Worm (Caenorhabditis elegans): Measurements from ENCODE around the gene M03A1.8.
A peak's percentile ranks its signal among the peaks of the same experiment; 100 is the strongest.

Gene M03A1.8

ce11 chrII:4519976-4520594 is 40.1 kb upstream of the M03A1.8 start:
- no peak for TF ChIP-seq sma-9 (GFP tag; optimal IDR thresholded peaks at IDR 0.05)
- TF ChIP-seq sma-9 (tag; optimal IDR thresholded peaks at IDR 0.05), result no peak
- TF ChIP-seq F13H6.1 (tag; optimal IDR thresholded peaks at IDR 0.05), result peak; percentile 32
- no peak for TF ChIP-seq nhr-6 (tag; optimal IDR thresholded peaks at IDR 0.05)
- no peak for TF ChIP-seq unc-39 (tag; optimal IDR thresholded peaks at IDR 0.05)
- TF ChIP-seq nhr-11 (tag; optimal IDR thresholded peaks at IDR 0.05), result no peak
- TF ChIP-seq unc-55 (GFP tag; optimal IDR thresholded peaks at IDR 0.05), result no peak
- no peak for TF ChIP-seq lin-11 (tag; optimal IDR thresholded peaks at IDR 0.05)
- no peak for TF ChIP-seq ceh-16 (tag; optimal IDR thresholded peaks at IDR 0.05)
- no peak for TF ChIP-seq elt-1 (tag; optimal IDR thresholded peaks at IDR 0.05)
- no peak for TF ChIP-seq nhr-21 (tag; optimal IDR thresholded peaks at IDR 0.05)
- TF ChIP-seq fos-1 (tag; optimal IDR thresholded peaks at IDR 0.05), result no peak
- TF ChIP-seq ama-1 (optimal IDR thresholded peaks at IDR 0.05), result no peak
- peak in 1 of 2 experiments; percentile 45 for TF ChIP-seq lsy-2 (tag; optimal IDR thresholded peaks at IDR 0.05)
- no peak for TF ChIP-seq gmeb-1 (tag; optimal IDR thresholded peaks at IDR 0.05)
- TF ChIP-seq mab-5 (tag; optimal IDR thresholded peaks at IDR 0.05), result no peak
- no peak for TF ChIP-seq nhr-129 (tag; optimal IDR thresholded peaks at IDR 0.05)

ce11 chrII:4523122-4523672 is 36.9 kb upstream of the M03A1.8 start, which contains the start of the genes B0304.4 and B0304.2:
Gene B0304.4 (minus strand): TSS chrII:4523222.
Gene B0304.2 (plus strand): TSS chrII:4523622.
- TF ChIP-seq nhr-10 (tag; optimal IDR thresholded peaks at IDR 0.05) (no peak), dmd-4 (tag; optimal IDR thresholded peaks at IDR 0.05) (no peak), nhr-11 (tag; optimal IDR thresholded peaks at IDR 0.05) (no peak), egl-27 (tag; optimal IDR thresholded peaks at IDR 0.05) (no peak), nhr-6 (tag; optimal IDR thresholded peaks at IDR 0.05) (no peak)

DNA sequence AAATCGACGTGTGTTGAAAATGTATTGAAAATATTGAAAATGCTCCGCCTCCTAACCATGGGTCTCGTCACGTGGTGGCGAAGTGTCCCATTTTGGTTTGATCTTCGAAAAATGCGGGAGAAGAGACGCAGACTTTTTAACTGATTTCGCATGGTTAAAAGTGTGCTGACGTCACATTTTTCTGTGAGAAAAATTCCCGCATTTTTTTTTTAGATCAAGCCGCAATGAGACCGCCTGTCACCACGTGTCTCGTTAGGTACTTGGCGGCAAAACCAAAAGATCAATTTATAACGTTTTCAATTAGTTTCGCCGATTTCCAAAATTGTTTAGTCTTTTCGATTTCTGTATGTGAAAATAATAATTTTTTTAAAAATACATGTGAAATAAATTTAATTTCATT is 35.0 kb upstream of the M03A1.8 start:
- no peak for TF ChIP-seq nhr-10 (tag; optimal IDR thresholded peaks at IDR 0.05)
- no peak for TF ChIP-seq unc-62 (GFP tag; optimal IDR thresholded peaks at IDR 0.05)
- TF ChIP-seq F13H6.1 (tag; optimal IDR thresholded peaks at IDR 0.05), result no peak
- no peak for TF ChIP-seq nhr-237 (tag; optimal IDR thresholded peaks at IDR 0.05)
- no peak for TF ChIP-seq lin-39 (tag; optimal IDR thresholded peaks at IDR 0.05)
- no peak for TF ChIP-seq nhr-21 (tag; optimal IDR thresholded peaks at IDR 0.05)
- no peak for TF ChIP-seq C34F6.9 (tag; optimal IDR thresholded peaks at IDR 0.05)
- TF ChIP-seq nhr-129 (tag; optimal IDR thresholded peaks at IDR 0.05), result no peak
- TF ChIP-seq lin-11 (tag; optimal IDR thresholded peaks at IDR 0.05), result no peak
- TF ChIP-seq zag-1 (tag; optimal IDR thresholded peaks at IDR 0.05), result no peak
- TF ChIP-seq unc-39 (tag; optimal IDR thresholded peaks at IDR 0.05), result no peak
- no peak for TF ChIP-seq ZK546.5 (tag; optimal IDR thresholded peaks at IDR 0.05)
- no peak for TF ChIP-seq sma-3 (GFP tag; optimal IDR thresholded peaks at IDR 0.05)

DNA sequence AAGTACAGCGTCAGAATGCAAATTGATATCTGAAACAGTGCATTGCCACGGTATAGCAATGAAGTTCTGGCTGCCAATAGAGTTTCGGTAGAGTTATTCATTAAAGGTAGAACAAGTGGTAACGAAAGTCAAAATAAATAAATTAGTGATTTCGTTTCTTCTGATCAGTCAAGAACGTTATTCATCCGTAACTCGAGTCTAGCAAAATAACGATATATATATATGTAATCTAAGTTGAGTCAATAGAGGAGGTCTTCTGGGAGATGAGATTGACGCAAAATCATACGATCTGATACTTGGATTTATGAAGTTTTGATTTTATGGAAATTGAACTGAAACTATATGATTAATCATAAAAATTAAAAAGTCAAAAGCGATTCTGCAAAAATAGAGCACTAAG is 32.3 kb upstream of the M03A1.8 start, which contains the start of gene sra-35:
TSS of gene sra-35 (minus strand) at position 101 of the 400 bp plus-strand sequence.
- TF ChIP-seq peb-1 (tag; optimal IDR thresholded peaks at IDR 0.05), result no peak
- no peak for TF ChIP-seq nhr-77 (tag; optimal IDR thresholded peaks at IDR 0.05)
- no peak for TF ChIP-seq lin-13 (GFP tag; optimal IDR thresholded peaks at IDR 0.05)
- no peak for TF ChIP-seq ceh-16 (tag; optimal IDR thresholded peaks at IDR 0.05)

DNA sequence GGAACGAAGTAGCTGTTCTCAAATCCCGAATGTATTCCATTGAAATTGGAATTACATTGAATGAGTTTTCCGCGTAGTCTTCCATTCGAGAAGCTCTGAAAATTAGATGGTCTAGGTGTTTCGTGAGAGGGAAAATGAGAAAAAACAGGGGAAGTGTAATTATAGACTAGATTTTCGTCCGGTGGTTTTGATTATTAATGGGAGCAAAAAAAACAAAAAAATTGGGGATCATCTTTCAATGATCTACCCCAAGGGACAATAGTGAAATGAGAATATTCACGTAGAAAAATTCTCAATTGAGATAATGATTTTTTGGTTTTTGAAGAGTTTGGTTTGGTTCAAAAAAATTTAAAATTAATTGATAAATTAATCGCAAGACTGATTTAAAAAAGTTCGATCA is 28.3 kb upstream of the M03A1.8 start, which contains the start of gene sra-32:
TSS of gene sra-32 (minus strand) at position 101 of the 400 bp plus-strand sequence.
- TF ChIP-seq mab-5 (tag; optimal IDR thresholded peaks at IDR 0.05), result no peak
- no peak for TF ChIP-seq lin-13 (GFP tag; optimal IDR thresholded peaks at IDR 0.05)
- no peak for TF ChIP-seq nhr-11 (tag; optimal IDR thresholded peaks at IDR 0.05)
- TF ChIP-seq mdl-1 (tag; optimal IDR thresholded peaks at IDR 0.05), result no peak
- no peak for TF ChIP-seq unc-62 (GFP tag; optimal IDR thresholded peaks at IDR 0.05)
- no peak for TF ChIP-seq ceh-82 (tag; optimal IDR thresholded peaks at IDR 0.05)
- no peak for TF ChIP-seq F13H6.1 (tag; optimal IDR thresholded peaks at IDR 0.05)
- no peak for TF ChIP-seq nhr-25 (tag; optimal IDR thresholded peaks at IDR 0.05)
- no peak for TF ChIP-seq zag-1 (tag; optimal IDR thresholded peaks at IDR 0.05)
- no peak for TF ChIP-seq ceh-16 (tag; optimal IDR thresholded peaks at IDR 0.05)
- no peak for TF ChIP-seq blmp-1 (tag; optimal IDR thresholded peaks at IDR 0.05; ENCODE audit: insufficient read depth)

Data from whole organism, L2 larva.